Worm (Caenorhabditis elegans): Measurements from ENCODE around the gene top-3.

top-3 gene

ce11 chrIII:11946062-11946749 is 13.8 kb downstream of the top-3 start (continued):
- no peak for TF ChIP-seq Y56A3A.18 (GFP tag; IDR thresholded peaks at IDR 0.05)
- 0 out of 2 replicates have a peak, but pooled peaks have one; percentile 54 for TF ChIP-seq lag-1 (GFP tag; IDR thresholded peaks at IDR 0.05)
- TF ChIP-seq die-1 (tag; optimal IDR thresholded peaks at IDR 0.05), result no peak
- 0 out of 2 replicates have a peak, but pooled peaks have one; percentile 24 for TF ChIP-seq ceh-40 (GFP tag; IDR thresholded peaks at IDR 0.05)
- TF ChIP-seq aptf-3 (GFP tag; IDR thresholded peaks at IDR 0.05), result no peak
- TF ChIP-seq xnd-1 (tag; optimal IDR thresholded peaks at IDR 0.05), result peak; percentile 37
- TF ChIP-seq efl-1 (GFP tag; optimal IDR thresholded peaks at IDR 0.05), result peak; percentile 12
- no peak for TF ChIP-seq C17E4.6 (GFP tag; IDR thresholded peaks at IDR 0.05)
- TF ChIP-seq tbp1 (GFP tag; optimal IDR thresholded peaks at IDR 0.05), result peak; percentile 39
- TF ChIP-seq ztf-28 (GFP tag; IDR thresholded peaks at IDR 0.05), result no peak
- TF ChIP-seq lir-1 (GFP tag; conservative IDR thresholded peaks at IDR 0.05), result peak; percentile 89
- no peak for TF ChIP-seq hmg-1.2 (GFP tag; IDR thresholded peaks at IDR 0.05)
- TF ChIP-seq snpc-4 (GFP tag; optimal IDR thresholded peaks at IDR 0.05), result no peak
- peak in 1 of 4 experiments; percentile 44 for TF ChIP-seq snpc-4 (tag; optimal IDR thresholded peaks at IDR 0.05)
- TF ChIP-seq lin-26 (GFP tag; IDR thresholded peaks at IDR 0.05), result no peak
- TF ChIP-seq snpc-3.4 (tag; optimal IDR thresholded peaks at IDR 0.05), result peak; percentile 58
- no peak for TF ChIP-seq hlh-12 (tag; optimal IDR thresholded peaks at IDR 0.05)
- TF ChIP-seq zfh-2 (GFP tag; conservative IDR thresholded peaks at IDR 0.05), result peak; percentile 58; the same call in 1 of the 2 replicates
- TF ChIP-seq somi-1 (GFP tag; optimal IDR thresholded peaks at IDR 0.05), result no peak
- TF ChIP-seq ztf-25 (GFP tag; IDR thresholded peaks at IDR 0.05), result no peak; the same call in 1 of the 2 replicates
- no peak for TF ChIP-seq dpff-1 (tag; optimal IDR thresholded peaks at IDR 0.05)
- TF ChIP-seq aptf-2 (GFP tag; conservative IDR thresholded peaks at IDR 0.05), result 0 out of 2 replicates have a peak, but pooled peaks have one; percentile 30
- TF ChIP-seq mcd-1 (GFP tag; IDR thresholded peaks at IDR 0.05), result peak; percentile 79
- peak; percentile 46; the same call in 1 of the 2 replicates for TF ChIP-seq ceh-91 (GFP tag; IDR thresholded peaks at IDR 0.05)
- no peak for TF ChIP-seq fkh-3 (tag; optimal IDR thresholded peaks at IDR 0.05)
- no peak for TF ChIP-seq F39B2.1 (GFP tag; IDR thresholded peaks at IDR 0.05)
- TF ChIP-seq lin-40 (tag; optimal IDR thresholded peaks at IDR 0.05), result peak; percentile 86
- TF ChIP-seq hlh-26 (GFP tag; conservative IDR thresholded peaks at IDR 0.05), result no peak
- peak; percentile 20 for TF ChIP-seq B0261.1 (tag; optimal IDR thresholded peaks at IDR 0.05)
- TF ChIP-seq nhr-90 (tag; optimal IDR thresholded peaks at IDR 0.05), result no peak
- TF ChIP-seq F37B4.10 (GFP tag; IDR thresholded peaks at IDR 0.05), result no peak
- TF ChIP-seq D2030.7 (GFP tag; IDR thresholded peaks at IDR 0.05), result peak; percentile 62; the same call in 1 of the 2 replicates
- TF ChIP-seq F55B11.4 (tag; optimal IDR thresholded peaks at IDR 0.05; ENCODE audit: borderline replicate concordance, insufficient read depth), result no peak
- peak; percentile 57; the same call in 1 of the 2 replicates for TF ChIP-seq hsf-1 (GFP tag; IDR thresholded peaks at IDR 0.05)

- 0 out of 2 replicates have a peak, but pooled peaks have one; percentile 9 for TF ChIP-seq hmg-1.2 (GFP tag; IDR thresholded peaks at IDR 0.05)
- no peak for TF ChIP-seq F52B5.7 (tag; optimal IDR thresholded peaks at IDR 0.05)
- TF ChIP-seq nfyb-1 (GFP tag; IDR thresholded peaks at IDR 0.05), result 0 out of 2 replicates have a peak, but pooled peaks have one; percentile 47
Observed at ce11 chrIII:11942664-11943063, 17.3 kb downstream of the top-3 start.

- TF ChIP-seq F33H1.4 (GFP tag; IDR thresholded peaks at IDR 0.05), result peak; percentile 69
Observed at ce11 chrIII:11940008-11940407, 20.0 kb downstream of the top-3 start.

Data from whole organism, young adult.